Worm (Caenorhabditis elegans) whole organism, L2 larva: Measurements from ENCODE around the gene K01A11.1.
A peak's percentile ranks its signal among the peaks of the same experiment; 100 is the strongest.

Experiments used
- crh-2 ChIP-seq: sonication (generic microtip); optimal IDR thresholded peaks from 2 replicates; lab custom pipeline; 2017; ENCODE audit warnings: missing biosample characterization, missing genetic modification characterization
- egl-27 ChIP-seq: sonication (generic microtip); optimal IDR thresholded peaks from 3 replicates; lab custom pipeline; 2017; ENCODE audit warnings: missing biosample characterization, missing genetic modification reagents, missing genetic modification characterization

ce11 chrIII:3471403-3472053 is 40.2 kb upstream of the K01A11.1 start, which contains the start of gene rsu-1:
- TF ChIP-seq crh-2 (tag; lab: Kevin White, UChicago), result peak; percentile 50
- peak; percentile 28 for TF ChIP-seq egl-27 (tag; lab: Kevin White, UChicago)
